Fruit fly (Drosophila melanogaster) whole organism, pupa: ENCODE data around the gene CG1628.

Experiments
- CG10348 ChIP-seq: fragments of 200-800 bp; sonication (Bioruptor generic); IDR thresholded peaks from 2 replicates; pipeline ENCODE4 v1.3.6; 2022; ENCODE audit warnings: missing biosample characterization, missing genetic modification characterization
- CG12605 ChIP-seq: fragments of 200-800 bp; sonication (Bioruptor generic); IDR thresholded peaks from 2 replicates; pipeline ENCODE4 v1.3.6; 2022; ENCODE audit warnings: missing biosample characterization, missing genetic modification characterization
- CG15710 ChIP-seq: fragments of 200-800 bp; sonication (Bioruptor generic); optimal IDR thresholded peaks from 2 replicates; lab custom pipeline; 2018; ENCODE audit warnings: missing biosample characterization, mild to moderate bottlenecking, missing genetic modification characterization, moderate library complexity
- CG17806 ChIP-seq: fragments of 200-800 bp; sonication (Bioruptor generic); optimal IDR thresholded peaks from 2 replicates; lab custom pipeline; 2018; ENCODE audit warnings: missing biosample characterization, mild to moderate bottlenecking, missing genetic modification characterization, moderate library complexity
- CG32121 ChIP-seq: fragments of 200-800 bp; sonication (Bioruptor generic); IDR thresholded peaks from 2 replicates; pipeline ENCODE4 v1.3.6; 2022; ENCODE audit warnings: missing biosample characterization, missing genetic modification characterization
- CG4496 ChIP-seq: fragments of 200-800 bp; sonication (Bioruptor generic); IDR thresholded peaks from 3 replicates; pipeline ENCODE4 v1.3.6; 2022; ENCODE audit warnings: missing biosample characterization, missing genetic modification characterization
- CG8159 ChIP-seq: fragments of 200-800 bp; sonication (Bioruptor generic); optimal IDR thresholded peaks from 3 replicates; lab custom pipeline; 2018; ENCODE audit warnings: missing biosample characterization, mild to moderate bottlenecking, missing genetic modification characterization, moderate library complexity
- CG8301 ChIP-seq: fragments of 200-800 bp; sonication (Bioruptor generic); optimal IDR thresholded peaks from 2 replicates; lab custom pipeline; 2018; ENCODE audit warnings: missing biosample characterization, mild to moderate bottlenecking, missing genetic modification characterization
- D1 ChIP-seq: fragments of 200-800 bp; sonication (Bioruptor generic); optimal IDR thresholded peaks from 2 replicates; lab custom pipeline; 2018; ENCODE audit warnings: missing biosample characterization, mild to moderate bottlenecking, missing genetic modification characterization, moderate library complexity
- EcR ChIP-seq: fragments of 200-800 bp; sonication (Bioruptor generic); optimal IDR thresholded peaks from 3 replicates; lab custom pipeline; 2019; ENCODE audit warnings: missing biosample characterization, missing genetic modification characterization, mild to moderate bottlenecking, moderate library complexity, missing genetic modification reagents
- Ets98B ChIP-seq: fragments of 200-800 bp; sonication (Bioruptor generic); IDR thresholded peaks from 2 replicates; pipeline ENCODE4 v1.3.6; 2022; ENCODE audit warnings: missing biosample characterization, missing genetic modification characterization
- Pif1B ChIP-seq: fragments of 200-800 bp; sonication (Bioruptor generic); optimal IDR thresholded peaks from 3 replicates; lab custom pipeline; 2016; ENCODE audit warnings: missing biosample characterization, missing genetic modification characterization
- Snoo ChIP-seq: fragments of 200-800 bp; sonication (Bioruptor generic); optimal IDR thresholded peaks from 3 replicates; lab custom pipeline; 2017; ENCODE audit warnings: missing biosample characterization, mild to moderate bottlenecking, missing genetic modification characterization, inconsistent platforms
- gl ChIP-seq: fragments of 200-800 bp; sonication (Bioruptor generic); optimal IDR thresholded peaks from 2 replicates; lab custom pipeline; 2018; ENCODE audit warnings: missing biosample characterization, mild to moderate bottlenecking, missing genetic modification characterization

- TF ChIP-seq CG8301 (tag; lab: Kevin White, UChicago) (no peak), D1 (tag; lab: Kevin White, UChicago) (no peak), CG4496 (GFP tag; lab: Robert Waterston, UW) (no peak), CG32121 (GFP tag; lab: Robert Waterston, UW) (no peak), Ets98B (GFP tag; lab: Robert Waterston, UW) (no peak), gl (tag; lab: Kevin White, UChicago) (no peak), Snoo (tag; lab: Kevin White, UChicago) (no peak), CG17806 (tag; lab: Kevin White, UChicago) (no peak), CG10348 (GFP tag; lab: Robert Waterston, UW) (no peak), CG8159 (tag; lab: Kevin White, UChicago) (no peak), CG15710 (tag; lab: Kevin White, UChicago) (no peak), EcR (GFP tag; lab: Kevin White, UChicago) (no peak), Pif1B (GFP tag; lab: Kevin White, UChicago) (no peak), CG12605 (GFP tag; lab: Robert Waterston, UW) (no peak)
Observed at dm6 chrX:10618491-10618890, 16.0 kb upstream of the CG1628 start.
